Fruit fly (Drosophila melanogaster) whole organism, embryonic: ENCODE measurements around the gene Paf-AHalpha.

Experiments
- Ada2b ChIP-seq: fragments of 200-800 bp; sonication (Bioruptor generic); IDR thresholded peaks from 2 replicates; pipeline ENCODE4 v1.3.6; 2022; ENCODE audit warnings: missing biosample characterization, missing genetic modification characterization
- Atf6 ChIP-seq: fragments of 200-800 bp; sonication (Bioruptor generic); IDR thresholded peaks from 2 replicates; pipeline ENCODE4 v1.3.6; 2022; ENCODE audit warnings: missing biosample characterization, missing genetic modification characterization
- C15 ChIP-seq: fragments of 200-800 bp; sonication (Bioruptor generic); IDR thresholded peaks from 3 replicates; pipeline ENCODE4 v1.3.6; 2022; ENCODE audit warnings: missing biosample characterization, missing genetic modification characterization
- CG11695 ChIP-seq: fragments of 200-800 bp; sonication (Bioruptor generic); IDR thresholded peaks from 3 replicates; pipeline ENCODE4 v1.3.6; 2022; ENCODE audit warnings: missing biosample characterization, missing genetic modification characterization
- CG12155 ChIP-seq: fragments of 200-800 bp; sonication (Bioruptor generic); optimal IDR thresholded peaks from 3 replicates; lab custom pipeline; 2016; ENCODE audit warnings: missing biosample characterization, missing genetic modification characterization
- CG1603 ChIP-seq: fragments of 200-800 bp; sonication (Bioruptor generic); optimal IDR thresholded peaks from 2 replicates; lab custom pipeline; 2019; ENCODE audit warnings: missing biosample characterization, mild to moderate bottlenecking, missing genetic modification characterization, moderate library complexity
- CG2678 ChIP-seq: fragments of 200-800 bp; sonication (Bioruptor generic); optimal IDR thresholded peaks from 3 replicates; lab custom pipeline; 2019; ENCODE audit warnings: missing biosample characterization, mild to moderate bottlenecking, missing genetic modification characterization, moderate library complexity
- CG3163 ChIP-seq: fragments of 200-800 bp; sonication (Bioruptor generic); optimal IDR thresholded peaks from 3 replicates; lab custom pipeline; 2016; ENCODE audit warnings: missing biosample characterization, missing genetic modification characterization
- CG4404 ChIP-seq: fragments of 200-800 bp; sonication (Bioruptor generic); IDR thresholded peaks from 2 replicates; pipeline ENCODE4 v1.3.6; 2022; ENCODE audit warnings: missing biosample characterization, missing genetic modification characterization
- CG4424 ChIP-seq: fragments of 200-800 bp; sonication (Bioruptor generic); optimal IDR thresholded peaks from 3 replicates; lab custom pipeline; 2016; ENCODE audit warnings: missing biosample characterization, missing genetic modification characterization
- CG6175 ChIP-seq: fragments of 200-800 bp; sonication (Bioruptor generic); IDR thresholded peaks from 3 replicates; pipeline ENCODE4 v1.3.6; 2022; ENCODE audit warnings: missing biosample characterization, missing genetic modification characterization
- CG7839 ChIP-seq: fragments of 200-800 bp; sonication (Bioruptor generic); optimal IDR thresholded peaks from 3 replicates; lab custom pipeline; 2018; ENCODE audit warnings: missing biosample characterization, mild to moderate bottlenecking, missing genetic modification characterization, moderate library complexity
- CG8924 ChIP-seq: fragments of 200-800 bp; optimal IDR thresholded peaks from 3 replicates; lab custom pipeline; 2019; ENCODE audit warnings: missing biosample characterization, mild to moderate bottlenecking, missing genetic modification characterization, moderate library complexity
- CG8944 ChIP-seq: fragments of 200-800 bp; sonication (Bioruptor generic); optimal IDR thresholded peaks from 3 replicates; lab custom pipeline; 2016; ENCODE audit warnings: missing biosample characterization, missing genetic modification characterization
- CG9215 ChIP-seq: fragments of 200-800 bp; sonication (Bioruptor generic); IDR thresholded peaks from 2 replicates; pipeline ENCODE4 v1.3.6; 2022; ENCODE audit warnings: missing biosample characterization, missing genetic modification characterization
- CG9437 ChIP-seq: fragments of 200-800 bp; sonication (Bioruptor generic); optimal IDR thresholded peaks from 2 replicates; lab custom pipeline; 2018; ENCODE audit warnings: missing biosample characterization, mild to moderate bottlenecking, missing genetic modification characterization
- CHES-1-like ChIP-seq: fragments of 200-800 bp; sonication (Bioruptor generic); optimal IDR thresholded peaks from 2 replicates; lab custom pipeline; 2016; ENCODE audit warnings: missing biosample characterization, missing genetic modification characterization
- Chrac-16 ChIP-seq: fragments of 200-800 bp; sonication (Bioruptor generic); optimal IDR thresholded peaks from 3 replicates; lab custom pipeline; 2016; ENCODE audit warnings: missing biosample characterization, missing genetic modification characterization
- D19A ChIP-seq: fragments of 200-800 bp; optimal IDR thresholded peaks from 3 replicates; lab custom pipeline; 2019; ENCODE audit warnings: missing biosample characterization, mild to moderate bottlenecking, missing genetic modification characterization, moderate library complexity
- E2f2 ChIP-seq: fragments of 200-800 bp; sonication (Bioruptor generic); IDR thresholded peaks from 2 replicates; pipeline ENCODE4 v1.3.6; 2022; ENCODE audit warnings: missing biosample characterization, missing genetic modification characterization
- HLH54F ChIP-seq: fragments of 200-800 bp; sonication (Bioruptor generic); optimal IDR thresholded peaks from 3 replicates; lab custom pipeline; 2016; ENCODE audit warnings: missing biosample characterization, missing genetic modification characterization
- Hand ChIP-seq: fragments of 200-800 bp; sonication (Bioruptor generic); optimal IDR thresholded peaks from 2 replicates; lab custom pipeline; 2017; ENCODE audit warnings: mild to moderate bottlenecking, missing biosample characterization, missing genetic modification reagents, missing genetic modification characterization
- HmgD ChIP-seq: fragments of 200-800 bp; sonication (Bioruptor generic); optimal IDR thresholded peaks from 3 replicates; lab custom pipeline; 2016; ENCODE audit warnings: missing biosample characterization, missing genetic modification characterization
- Kr ChIP-seq: fragments of 200-800 bp; sonication (Bioruptor generic); optimal IDR thresholded peaks from 2 replicates; lab custom pipeline; 2017; ENCODE audit warnings: missing biosample characterization, mild to moderate bottlenecking, missing genetic modification characterization
- Pdp1 ChIP-seq, 2 experiments: fragments of 200-800 bp; sonication (Bioruptor generic); optimal IDR thresholded peaks; 3 replicates each; lab custom pipeline; 2016; ENCODE audit warnings: missing biosample characterization in 2 of 2, missing genetic modification characterization in 2 of 2, mild to moderate bottlenecking in 1 of 2, moderate library complexity in 1 of 2
- TFAM ChIP-seq: fragments of 200-800 bp; sonication (Bioruptor generic); optimal IDR thresholded peaks from 2 replicates; lab custom pipeline; 2017; ENCODE audit warnings: missing biosample characterization, missing genetic modification characterization, inconsistent platforms
- ase ChIP-seq: fragments of 200-800 bp; sonication (Bioruptor generic); IDR thresholded peaks from 3 replicates; pipeline ENCODE4 v1.3.6; 2022; ENCODE audit warnings: missing biosample characterization, missing genetic modification characterization
- cad ChIP-seq: fragments of >200 bp; optimal IDR thresholded peaks from 2 replicates; lab custom pipeline; 2017; ENCODE audit warnings: missing biosample characterization, missing genetic modification characterization
- crc ChIP-seq: fragments of 200-800 bp; sonication (Bioruptor generic); optimal IDR thresholded peaks from 2 replicates; lab custom pipeline; 2016; ENCODE audit warnings: missing biosample characterization, missing genetic modification characterization
- crol ChIP-seq: fragments of 200-800 bp; sonication (Bioruptor generic); IDR thresholded peaks from 2 replicates; pipeline ENCODE4 v1.3.6; 2022; ENCODE audit warnings: missing biosample characterization, missing genetic modification characterization
- eve ChIP-seq, 2 experiments: fragments of >200 bp; optimal IDR thresholded peaks; 2 replicates each; lab custom pipeline; 2017; ENCODE audit warnings: missing biosample characterization in 2 of 2, missing genetic modification characterization in 2 of 2
- ewg ChIP-seq: fragments of 200-800 bp; sonication (Bioruptor generic); optimal IDR thresholded peaks from 3 replicates; lab custom pipeline; 2017; ENCODE audit warnings: mild to moderate bottlenecking, missing biosample characterization, missing genetic modification reagents, missing genetic modification characterization
- fd102C ChIP-seq: fragments of 200-800 bp; sonication (Bioruptor generic); optimal IDR thresholded peaks from 2 replicates; lab custom pipeline; 2018; ENCODE audit warnings: missing biosample characterization, mild to moderate bottlenecking, missing genetic modification characterization, moderate library complexity
- gce ChIP-seq: fragments of 200-800 bp; sonication (Bioruptor generic); IDR thresholded peaks from 3 replicates; pipeline ENCODE4 v1.3.6; 2022; ENCODE audit warnings: missing biosample characterization, missing genetic modification characterization
- ham ChIP-seq: fragments of 200-800 bp; sonication (Bioruptor generic); IDR thresholded peaks from 2 replicates; pipeline ENCODE4 v1.3.6; 2022; ENCODE audit warnings: missing biosample characterization, missing genetic modification characterization
- hbn ChIP-seq: fragments of 200-800 bp; sonication (Bioruptor generic); IDR thresholded peaks from 2 replicates; pipeline ENCODE4 v1.3.6; 2022; ENCODE audit warnings: missing biosample characterization, missing genetic modification characterization; ENCODE audit not compliant: partially characterized antibody
- hkb ChIP-seq, 2 experiments: fragments of 200-800 bp in 1 of 2; fragments of >200 bp in 1 of 2; sonication (Bioruptor generic) in 1 of 2; IDR thresholded peaks in 1 of 2; optimal IDR thresholded peaks in 1 of 2; 2 replicates each; pipeline versions ENCODE4 v1.3.6 to Lab custom; 2017 to 2022; ENCODE audit warnings: missing biosample characterization in 1 of 2, missing genetic modification characterization in 1 of 2
- jigr1 ChIP-seq: fragments of 200-800 bp; sonication (Bioruptor generic); IDR thresholded peaks from 3 replicates; pipeline ENCODE4 v1.3.6; 2022; ENCODE audit warnings: missing biosample characterization, missing genetic modification characterization
- lilli ChIP-seq: fragments of 200-800 bp; sonication (Bioruptor generic); optimal IDR thresholded peaks from 3 replicates; lab custom pipeline; 2016; ENCODE audit warnings: missing biosample characterization, missing genetic modification characterization
- nau ChIP-seq: fragments of 200-800 bp; sonication (Bioruptor generic); optimal IDR thresholded peaks from 3 replicates; lab custom pipeline; 2017; ENCODE audit warnings: missing biosample characterization, mild to moderate bottlenecking, missing genetic modification characterization, missing genetic modification reagents
- odd ChIP-seq: fragments of 200-800 bp; sonication (Bioruptor generic); optimal IDR thresholded peaks from 2 replicates; lab custom pipeline; 2017; ENCODE audit warnings: missing biosample characterization, mild to moderate bottlenecking, missing genetic modification characterization
- pb ChIP-seq: fragments of 200-800 bp; sonication (Bioruptor generic); optimal IDR thresholded peaks from 3 replicates; lab custom pipeline; 2016; ENCODE audit warnings: missing biosample characterization, missing genetic modification characterization
- ranshi ChIP-seq: fragments of 200-800 bp; sonication (Bioruptor generic); IDR thresholded peaks from 2 replicates; pipeline ENCODE4 v1.3.6; 2022; ENCODE audit warnings: missing biosample characterization, missing genetic modification characterization
- rib ChIP-seq: fragments of 200-800 bp; sonication (Bioruptor generic); IDR thresholded peaks from 2 replicates; pipeline ENCODE4 v1.3.6; 2022; ENCODE audit warnings: missing biosample characterization, missing genetic modification characterization
- scrt ChIP-seq: fragments of 200-800 bp; sonication (Bioruptor generic); optimal IDR thresholded peaks from 2 replicates; lab custom pipeline; 2018; ENCODE audit warnings: missing biosample characterization, mild to moderate bottlenecking, missing genetic modification characterization, moderate library complexity
- sd ChIP-seq: fragments of 200-800 bp; sonication (Bioruptor generic); optimal IDR thresholded peaks from 3 replicates; lab custom pipeline; 2018; ENCODE audit warnings: missing biosample characterization, mild to moderate bottlenecking, missing genetic modification characterization, moderate library complexity
- sens-2 ChIP-seq: fragments of 200-800 bp; sonication (Bioruptor generic); IDR thresholded peaks from 2 replicates; pipeline ENCODE4 v1.3.6; 2022; ENCODE audit warnings: missing biosample characterization, missing genetic modification characterization
- so ChIP-seq: fragments of 200-800 bp; sonication (Bioruptor generic); IDR thresholded peaks from 3 replicates; pipeline ENCODE4 v1.3.6; 2022; ENCODE audit warnings: missing biosample characterization, missing genetic modification characterization
- sug ChIP-seq: fragments of 200-800 bp; optimal IDR thresholded peaks from 2 replicates; lab custom pipeline; 2019; ENCODE audit warnings: missing biosample characterization, mild to moderate bottlenecking, missing genetic modification characterization, moderate library complexity
- vnd ChIP-seq: fragments of 200-800 bp; sonication (Bioruptor generic); IDR thresholded peaks from 3 replicates; pipeline ENCODE4 v1.3.6; 2022; ENCODE audit warnings: missing biosample characterization, missing genetic modification characterization; ENCODE audit not compliant: partially characterized antibody
- z ChIP-seq: fragments of 200-800 bp; sonication (Bioruptor generic); IDR thresholded peaks from 3 replicates; pipeline ENCODE4 v1.3.6; 2022; ENCODE audit warnings: missing biosample characterization, missing genetic modification characterization
- zen2 ChIP-seq: fragments of 200-800 bp; sonication (Bioruptor generic); IDR thresholded peaks from 3 replicates; pipeline ENCODE4 v1.3.6; 2022; ENCODE audit warnings: missing biosample characterization, missing genetic modification characterization; ENCODE audit not compliant: partially characterized antibody

The Paf-AHalpha gene

dm6 chrX:15748945-15749344 is 36.4 kb downstream of the Paf-AHalpha start, which contains the start of gene Mvd (continued):
- TF ChIP-seq Atf6 (GFP tag; lab: Robert Waterston, UW) (no peak), CG1603 (tag; lab: Kevin White, UChicago) (peak; percentile 84), CG11695 (no peak), rib (GFP tag; lab: Robert Waterston, UW) (no peak), ranshi (GFP tag; lab: Robert Waterston, UW) (no peak), C15 (GFP tag; lab: Robert Waterston, UW) (no peak), odd (GFP tag; lab: Kevin White, UChicago) (no peak), CG3163 (GFP tag; lab: Kevin White, UChicago) (no peak), CG9215 (GFP tag; lab: Robert Waterston, UW) (no peak), z (GFP tag; lab: Robert Waterston, UW) (no peak), TFAM (GFP tag; lab: Kevin White, UChicago) (no peak), HmgD (GFP tag; lab: Kevin White, UChicago) (no peak), ham (GFP tag; lab: Robert Waterston, UW) (no peak), hkb (optimal IDR thresholded peaks at IDR 0.05; lab: Kevin White, UChicago) (peak; percentile 17), hkb (GFP tag; IDR thresholded peaks at IDR 0.05; lab: Robert Waterston, UW) (no peak), fd102C (no peak), Hand (no peak), gce (GFP tag; lab: Robert Waterston, UW) (no peak), nau (no peak), sd (tag; lab: Kevin White, UChicago) (no peak), cad (GFP tag; lab: Kevin White, UChicago) (no peak), vnd (GFP tag; lab: Robert Waterston, UW) (no peak), eve (GFP tag; optimal IDR thresholded peaks at IDR 0.05; lab: Kevin White, UChicago) (no peak), so (GFP tag; lab: Robert Waterston, UW) (no peak), D19A (tag; lab: Kevin White, UChicago) (no peak), crc (GFP tag; lab: Kevin White, UChicago) (no peak), CG8924 (tag; lab: Kevin White, UChicago) (peak; percentile 5), scrt (GFP tag; lab: Kevin White, UChicago) (peak; percentile 80), HLH54F (no peak), Kr (GFP tag; lab: Kevin White, UChicago) (no peak), Pdp1 (GFP tag; optimal IDR thresholded peaks at IDR 0.05; lab: Kevin White, UChicago) (peak in 1 of 2 experiments; percentile 46), hbn (GFP tag; lab: Robert Waterston, UW) (no peak), CG7839 (tag; lab: Kevin White, UChicago) (no peak), CG4424 (GFP tag; lab: Kevin White, UChicago) (no peak), CG2678 (no peak), jigr1 (GFP tag; lab: Robert Waterston, UW) (no peak), CG8944 (GFP tag; lab: Kevin White, UChicago) (peak; percentile 16), crol (GFP tag; lab: Robert Waterston, UW) (no peak), sug (tag; lab: Kevin White, UChicago) (peak; percentile 35), CG12155 (no peak), ewg (GFP tag; lab: Kevin White, UChicago) (no peak), Ada2b (GFP tag; lab: Robert Waterston, UW) (no peak), CHES-1-like (GFP tag; lab: Kevin White, UChicago) (no peak), lilli (no peak), pb (GFP tag; lab: Kevin White, UChicago) (no peak), sens-2 (GFP tag; lab: Robert Waterston, UW) (no peak), CG6175 (GFP tag; lab: Robert Waterston, UW) (no peak), zen2 (GFP tag; lab: Robert Waterston, UW) (no peak), CG9437 (no peak), ase (no peak), Chrac-16 (GFP tag; lab: Kevin White, UChicago) (no peak), E2f2 (GFP tag; lab: Robert Waterston, UW) (peak; percentile 58), CG4404 (GFP tag; lab: Robert Waterston, UW) (no peak)
